Worm (Caenorhabditis elegans) whole organism, L4 larva: ENCODE results near the gene T02G5.7.

Experiments
- lin-13 ChIP-seq: fragments of 150-350 bp; optimal IDR thresholded peaks from 2 replicates; lab custom pipeline; 2014; ENCODE audit warnings: missing biosample characterization, missing genetic modification reagents, missing genetic modification characterization
- mdl-1 ChIP-seq, 2 experiments: fragments of 150-350 bp in 1 of 2; sonication (generic microtip) in 1 of 2; optimal IDR thresholded peaks; 2 replicates each; lab custom pipeline; 2014 to 2017; ENCODE audit warnings: missing biosample characterization in 2 of 2, missing genetic modification characterization in 2 of 2
- nhr-28 ChIP-seq: fragments of 150-350 bp; optimal IDR thresholded peaks from 2 replicates; lab custom pipeline; 2014; ENCODE audit warnings: missing biosample characterization, missing genetic modification characterization
- unc-39 ChIP-seq: sonication (generic microtip); optimal IDR thresholded peaks from 2 replicates; lab custom pipeline; 2017; ENCODE audit warnings: missing biosample characterization, missing genetic modification characterization
- ztf-7 ChIP-seq: fragments of 150-350 bp; optimal IDR thresholded peaks from 2 replicates; lab custom pipeline; 2014; ENCODE audit warnings: missing biosample characterization, missing genetic modification characterization

DNA sequence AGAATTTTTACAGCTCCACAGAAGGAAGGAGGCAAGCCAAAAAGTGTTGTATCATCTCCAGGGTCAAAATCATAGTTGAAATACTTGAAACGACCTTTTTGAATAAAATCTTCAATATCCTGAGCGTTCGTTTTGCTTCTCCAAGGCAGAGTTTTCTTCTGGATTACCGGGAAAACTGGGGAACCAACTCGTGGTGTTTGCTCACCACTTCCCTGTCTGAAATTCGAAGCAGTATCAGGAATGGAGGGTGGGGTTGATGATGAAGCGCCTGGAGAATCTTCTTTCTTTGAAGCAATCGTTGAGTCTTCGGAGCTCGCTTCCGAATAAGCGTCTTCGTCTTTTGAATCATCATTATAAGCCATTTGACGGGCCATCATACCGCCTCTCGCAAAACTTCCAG lies 27.7 kb downstream of the T02G5.7 start:
- TF ChIP-seq lin-13 (GFP tag; lab: Kevin White, UChicago) (no peak), unc-39 (tag; lab: Kevin White, UChicago) (no peak), nhr-28 (tag; lab: Kevin White, UChicago) (no peak), mdl-1 (tag; optimal IDR thresholded peaks at IDR 0.05; lab: Kevin White, UChicago) (no peak), ztf-7 (tag; lab: Kevin White, UChicago) (no peak)
